Worm (Caenorhabditis elegans) whole organism, L4/young adult: Measurements from ENCODE around the gene F15B9.8.

Source experiments
- dao-5 ChIP-seq: sonication (generic microtip); optimal IDR thresholded peaks from 2 replicates; lab custom pipeline; 2016; ENCODE audit warnings: missing genotype, missing genetic modification characterization, moderate library complexity, missing compliant biosample characterization
- him-1 ChIP-seq: sonication (generic microtip); optimal IDR thresholded peaks from 2 replicates; lab custom pipeline; 2016; ENCODE audit warnings: missing genotype, missing genetic modification reagents, missing genetic modification characterization, missing compliant biosample characterization

DNA sequence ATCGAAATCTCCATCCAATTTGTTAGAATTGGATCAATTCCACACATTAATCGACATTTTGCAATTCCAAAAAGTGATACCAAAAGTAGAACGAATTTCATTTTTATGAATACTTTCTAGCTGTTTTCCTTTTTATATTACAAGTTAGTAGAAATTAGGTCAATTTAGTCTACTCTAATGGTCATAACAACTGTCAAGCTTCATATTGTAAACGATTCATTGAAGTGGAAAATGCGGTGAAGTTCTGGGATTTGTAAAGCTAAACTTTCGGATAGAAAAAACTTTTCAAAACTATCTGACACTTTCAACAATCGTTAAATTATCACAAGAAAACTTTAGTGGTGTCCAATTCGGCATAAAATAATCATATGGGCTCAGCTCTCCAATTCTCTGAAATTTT, 46.2 kb downstream of the F15B9.8 start, which contains the start of gene W07G4.7:
- TF ChIP-seq dao-5 (no peak), him-1 (tag; lab: Kevin White, UChicago) (no peak)
